Fruit fly (Drosophila melanogaster) whole organism, embryonic: Measurements from ENCODE around the gene CG7458.

ENCODE experiments used
- Bgb ChIP-seq: fragments of 200-800 bp; sonication (Bioruptor generic); IDR thresholded peaks from 2 replicates; pipeline ENCODE4 v1.3.6; 2022; ENCODE audit warnings: missing biosample characterization, missing genetic modification characterization; ENCODE audit not compliant: partially characterized antibody
- CG10321 ChIP-seq: fragments of 200-800 bp; sonication (Bioruptor generic); IDR thresholded peaks from 2 replicates; pipeline ENCODE4 v1.3.6; 2022; ENCODE audit warnings: missing biosample characterization, missing genetic modification characterization
- CG10654 ChIP-seq: fragments of 200-800 bp; sonication (Bioruptor generic); optimal IDR thresholded peaks from 2 replicates; lab custom pipeline; 2016; ENCODE audit warnings: missing biosample characterization, missing genetic modification characterization
- CG10959 ChIP-seq: fragments of 200-800 bp; sonication (Bioruptor generic); IDR thresholded peaks from 2 replicates; pipeline ENCODE4 v1.3.6; 2022; ENCODE audit warnings: missing biosample characterization, missing genetic modification characterization
- CG14441 ChIP-seq: fragments of 200-800 bp; sonication (Bioruptor generic); IDR thresholded peaks from 2 replicates; pipeline ENCODE4 v1.3.6; 2022; ENCODE audit warnings: missing biosample characterization, missing genetic modification characterization
- CG15479 ChIP-seq: fragments of 200-800 bp; sonication (Bioruptor generic); optimal IDR thresholded peaks from 3 replicates; lab custom pipeline; 2019; ENCODE audit warnings: missing biosample characterization, mild to moderate bottlenecking, missing genetic modification characterization, moderate library complexity
- CG17361 ChIP-seq: fragments of 200-800 bp; sonication (Bioruptor generic); IDR thresholded peaks from 3 replicates; pipeline ENCODE4 v1.3.6; 2022; ENCODE audit warnings: missing biosample characterization, missing genetic modification characterization
- CG18011 ChIP-seq: fragments of 200-800 bp; sonication (Bioruptor generic); optimal IDR thresholded peaks from 2 replicates; lab custom pipeline; 2017; ENCODE audit warnings: missing biosample characterization, missing genetic modification characterization, mild to moderate bottlenecking, moderate library complexity, missing genotype
- CG32532 ChIP-seq: fragments of 200-800 bp; sonication (Bioruptor generic); IDR thresholded peaks from 2 replicates; pipeline ENCODE4 v1.3.6; 2022; ENCODE audit warnings: missing biosample characterization, missing genetic modification characterization
- CG34224 ChIP-seq: fragments of 200-800 bp; sonication (Bioruptor generic); IDR thresholded peaks from 3 replicates; pipeline ENCODE4 v1.3.6; 2022; ENCODE audit warnings: missing biosample characterization, missing genetic modification characterization; ENCODE audit not compliant: partially characterized antibody
- CG3838 ChIP-seq: fragments of 200-800 bp; sonication (Bioruptor generic); optimal IDR thresholded peaks from 3 replicates; lab custom pipeline; 2016; ENCODE audit warnings: missing biosample characterization, missing genetic modification characterization
- CG3995 ChIP-seq: fragments of 200-800 bp; sonication (Bioruptor generic); optimal IDR thresholded peaks from 3 replicates; lab custom pipeline; 2016; ENCODE audit warnings: missing biosample characterization, missing genetic modification characterization
- CG42726 ChIP-seq: fragments of 200-800 bp; sonication (Bioruptor generic); IDR thresholded peaks from 2 replicates; pipeline ENCODE4 v1.3.6; 2022; ENCODE audit warnings: missing biosample characterization, missing genetic modification characterization; ENCODE audit not compliant: partially characterized antibody
- CG4617 ChIP-seq: fragments of 200-800 bp; sonication (Bioruptor generic); optimal IDR thresholded peaks from 3 replicates; lab custom pipeline; 2016; ENCODE audit warnings: missing biosample characterization, missing genetic modification characterization, borderline replicate concordance
- CG4707 ChIP-seq: fragments of 200-800 bp; sonication (Bioruptor generic); optimal IDR thresholded peaks from 2 replicates; lab custom pipeline; 2018; ENCODE audit warnings: missing biosample characterization, mild to moderate bottlenecking, missing genetic modification characterization, moderate library complexity
- CG6272 ChIP-seq: fragments of 200-800 bp; sonication (Bioruptor generic); IDR thresholded peaks from 2 replicates; pipeline ENCODE4 v1.3.6; 2022; ENCODE audit warnings: missing biosample characterization, missing genetic modification characterization
- CG7839 ChIP-seq: fragments of 200-800 bp; sonication (Bioruptor generic); optimal IDR thresholded peaks from 3 replicates; lab custom pipeline; 2018; ENCODE audit warnings: missing biosample characterization, mild to moderate bottlenecking, missing genetic modification characterization, moderate library complexity
- CG8359 ChIP-seq: fragments of 200-800 bp; sonication (Bioruptor generic); optimal IDR thresholded peaks from 2 replicates; lab custom pipeline; 2017; ENCODE audit warnings: missing biosample characterization, mild to moderate bottlenecking, missing genetic modification characterization, borderline replicate concordance
- CG8388 ChIP-seq: fragments of 200-800 bp; sonication (Bioruptor generic); optimal IDR thresholded peaks from 2 replicates; lab custom pipeline; 2019; ENCODE audit warnings: missing biosample characterization, mild to moderate bottlenecking, missing genetic modification characterization, moderate library complexity
- CG9727 ChIP-seq: fragments of 200-800 bp; sonication (Bioruptor generic); optimal IDR thresholded peaks from 3 replicates; lab custom pipeline; 2017; ENCODE audit warnings: missing biosample characterization, mild to moderate bottlenecking, missing genetic modification characterization
- Camta ChIP-seq: fragments of 200-800 bp; sonication (Bioruptor generic); optimal IDR thresholded peaks from 2 replicates; lab custom pipeline; 2016; ENCODE audit warnings: missing biosample characterization, missing genetic modification characterization
- HHEX ChIP-seq: fragments of 200-800 bp; sonication (Bioruptor generic); optimal IDR thresholded peaks from 3 replicates; lab custom pipeline; 2017; ENCODE audit warnings: missing biosample characterization, mild to moderate bottlenecking, missing genetic modification characterization, missing genetic modification reagents
- Jarid2 ChIP-seq: fragments of 200-800 bp; sonication (Bioruptor generic); optimal IDR thresholded peaks from 3 replicates; lab custom pipeline; 2017; ENCODE audit warnings: mild to moderate bottlenecking, missing biosample characterization, missing genetic modification reagents, missing genetic modification characterization
- Myb ChIP-seq: fragments of 200-800 bp; sonication (Bioruptor generic); optimal IDR thresholded peaks from 2 replicates; lab custom pipeline; 2016; ENCODE audit warnings: missing biosample characterization, missing genetic modification characterization
- Sin3A ChIP-seq: fragments of >200 bp; optimal IDR thresholded peaks from 2 replicates; lab custom pipeline; 2018
- Ssrp ChIP-seq: fragments of 200-800 bp; sonication (Bioruptor generic); optimal IDR thresholded peaks from 2 replicates; lab custom pipeline; 2018; ENCODE audit warnings: missing biosample characterization, mild to moderate bottlenecking, missing genetic modification characterization, moderate library complexity
- Trl ChIP-seq, 3 experiments: fragments of >200 bp in 2 of 3; fragments of 200-800 bp in 1 of 3; sonication (Bioruptor generic) in 1 of 3; optimal IDR thresholded peaks; 2 replicates in 1 of 3; 3 replicates in 2 of 3; lab custom pipeline; 2016 to 2017; ENCODE audit warnings: missing biosample characterization in 1 of 3, missing genetic modification characterization in 1 of 3
- Xbp1 ChIP-seq: fragments of 200-800 bp; sonication (Bioruptor generic); optimal IDR thresholded peaks from 3 replicates; lab custom pipeline; 2016; ENCODE audit warnings: missing biosample characterization, mild to moderate bottlenecking, missing genetic modification characterization
- dpn ChIP-seq, 2 experiments: fragments of 200-800 bp; sonication (Bioruptor generic); optimal IDR thresholded peaks; 3 replicates each; lab custom pipeline; 2016; ENCODE audit warnings: missing biosample characterization in 2 of 2, missing genetic modification characterization in 2 of 2
- en ChIP-seq: fragments of 200-800 bp; sonication (Bioruptor generic); optimal IDR thresholded peaks from 2 replicates; lab custom pipeline; 2016; ENCODE audit warnings: missing biosample characterization, missing genetic modification characterization
- exex ChIP-seq: fragments of 200-800 bp; sonication (Bioruptor generic); optimal IDR thresholded peaks from 4 replicates; lab custom pipeline; 2018; ENCODE audit warnings: missing biosample characterization, mild to moderate bottlenecking, missing genetic modification characterization, moderate library complexity
- eyg ChIP-seq: fragments of 200-800 bp; sonication (Bioruptor generic); optimal IDR thresholded peaks from 3 replicates; lab custom pipeline; 2016; ENCODE audit warnings: missing biosample characterization, missing genetic modification characterization
- gce ChIP-seq: fragments of 200-800 bp; sonication (Bioruptor generic); IDR thresholded peaks from 3 replicates; pipeline ENCODE4 v1.3.6; 2022; ENCODE audit warnings: missing biosample characterization, missing genetic modification characterization
- grau ChIP-seq: fragments of 200-800 bp; optimal IDR thresholded peaks from 3 replicates; lab custom pipeline; 2019; ENCODE audit warnings: missing biosample characterization, mild to moderate bottlenecking, missing genetic modification characterization, moderate library complexity
- gt ChIP-seq: fragments of 200-800 bp; sonication (Bioruptor generic); IDR thresholded peaks from 2 replicates; pipeline ENCODE4 v1.3.6; 2022; ENCODE audit warnings: missing biosample characterization, missing genetic modification characterization
- insv ChIP-seq, 2 experiments: fragments of 200-800 bp; sonication (Bioruptor generic); optimal IDR thresholded peaks; 3 replicates each; lab custom pipeline; 2016 to 2018; ENCODE audit warnings: missing biosample characterization in 2 of 2, missing genetic modification characterization in 2 of 2
- nerfin-2 ChIP-seq: fragments of 200-800 bp; sonication (Bioruptor generic); IDR thresholded peaks from 2 replicates; pipeline ENCODE4 v1.3.6; 2022; ENCODE audit warnings: missing biosample characterization, missing genetic modification characterization; ENCODE audit not compliant: partially characterized antibody
- org-1 ChIP-seq: fragments of 200-800 bp; sonication (Bioruptor generic); optimal IDR thresholded peaks from 2 replicates; lab custom pipeline; 2017; ENCODE audit warnings: missing biosample characterization, missing genetic modification characterization
- p53 ChIP-seq: fragments of 200-800 bp; sonication (Bioruptor generic); optimal IDR thresholded peaks from 2 replicates; lab custom pipeline; 2016; ENCODE audit warnings: missing biosample characterization, missing genetic modification characterization
- pfk ChIP-seq: fragments of 200-800 bp; sonication (Bioruptor generic); optimal IDR thresholded peaks from 2 replicates; lab custom pipeline; 2018; ENCODE audit warnings: missing biosample characterization, mild to moderate bottlenecking, missing genetic modification characterization, moderate library complexity
- sc ChIP-seq, 3 experiments: fragments of >200 bp in 2 of 3; fragments of 200-800 bp in 1 of 3; sonication (Bioruptor generic) in 1 of 3; optimal IDR thresholded peaks; 2 replicates in 2 of 3; 3 replicates in 1 of 3; lab custom pipeline; 2017; ENCODE audit warnings: mild to moderate bottlenecking in 1 of 3, missing biosample characterization in 1 of 3, missing genetic modification characterization in 1 of 3, missing genetic modification reagents in 1 of 3
- sens ChIP-seq: fragments of 200-800 bp; sonication (Bioruptor generic); peaks from one replicate; lab custom pipeline; 2016; ENCODE audit warnings: missing biosample characterization, missing genetic modification characterization
- sens-2 ChIP-seq: fragments of 200-800 bp; sonication (Bioruptor generic); IDR thresholded peaks from 2 replicates; pipeline ENCODE4 v1.3.6; 2022; ENCODE audit warnings: missing biosample characterization, missing genetic modification characterization
- sisA ChIP-seq: fragments of 200-800 bp; sonication (Bioruptor generic); IDR thresholded peaks from 2 replicates; pipeline ENCODE4 v1.3.6; 2022; ENCODE audit warnings: missing biosample characterization, missing genetic modification characterization
- sug ChIP-seq: fragments of 200-800 bp; optimal IDR thresholded peaks from 2 replicates; lab custom pipeline; 2019; ENCODE audit warnings: missing biosample characterization, mild to moderate bottlenecking, missing genetic modification characterization, moderate library complexity
- tin ChIP-seq: fragments of 200-800 bp; sonication (Bioruptor generic); optimal IDR thresholded peaks from 3 replicates; lab custom pipeline; 2016; ENCODE audit warnings: missing biosample characterization, missing genetic modification characterization
- trem ChIP-seq: fragments of 200-800 bp; optimal IDR thresholded peaks from 3 replicates; lab custom pipeline; 2019; ENCODE audit warnings: missing biosample characterization, mild to moderate bottlenecking, missing genetic modification characterization, moderate library complexity
- unpg ChIP-seq: fragments of 200-800 bp; sonication (Bioruptor generic); optimal IDR thresholded peaks from 3 replicates; lab custom pipeline; 2018; ENCODE audit warnings: missing biosample characterization, mild to moderate bottlenecking, missing genetic modification characterization, moderate library complexity
- z ChIP-seq: fragments of 200-800 bp; sonication (Bioruptor generic); IDR thresholded peaks from 3 replicates; pipeline ENCODE4 v1.3.6; 2022; ENCODE audit warnings: missing biosample characterization, missing genetic modification characterization

CG7458 gene

dm6 chr3L:21961892-21962518 is 7.1 kb downstream of the CG7458 start, which contains the start of gene Chs2 (continued):
- TF ChIP-seq nerfin-2 (GFP tag; lab: Robert Waterston, UW): no peak
- no peak for TF ChIP-seq CG10959
- no peak for TF ChIP-seq Myb (GFP tag; lab: Kevin White, UChicago)
- no peak for TF ChIP-seq gt (GFP tag; lab: Robert Waterston, UW)
- no peak for TF ChIP-seq CG18011 (GFP tag; lab: Kevin White, UChicago)
- TF ChIP-seq CG9727: peak; percentile 67
- TF ChIP-seq sens-2 (GFP tag; lab: Robert Waterston, UW): peak; percentile 85
- TF ChIP-seq tin (GFP tag; lab: Kevin White, UChicago): no peak
- TF ChIP-seq p53 (GFP tag; lab: Kevin White, UChicago): no peak
- TF ChIP-seq Xbp1: no peak
- no peak for TF ChIP-seq eyg (GFP tag; lab: Kevin White, UChicago)
- no peak for TF ChIP-seq gce (GFP tag; lab: Robert Waterston, UW)
- no peak for TF ChIP-seq en (GFP tag; lab: Kevin White, UChicago)
- no peak for TF ChIP-seq CG32532 (GFP tag; lab: Robert Waterston, UW)
- TF ChIP-seq Sin3A: no peak
- TF ChIP-seq z (GFP tag; lab: Robert Waterston, UW): 0 out of 3 replicates have a peak, but pooled peaks have one; percentile 20
- TF ChIP-seq sc (optimal IDR thresholded peaks at IDR 0.05; lab: Kevin White, UChicago): no peak
- peak; percentile 37 for TF ChIP-seq sc (GFP tag; optimal IDR thresholded peaks at IDR 0.05; lab: Kevin White, UChicago)
- peak; percentile 25 for TF ChIP-seq CG3838 (GFP tag; lab: Kevin White, UChicago)
- TF ChIP-seq HHEX (GFP tag; lab: Kevin White, UChicago): no peak
- no peak for TF ChIP-seq CG10654 (GFP tag; lab: Kevin White, UChicago)
- TF ChIP-seq sug (tag; lab: Kevin White, UChicago): peak; percentile 25
- no peak for TF ChIP-seq CG6272 (GFP tag; lab: Robert Waterston, UW)
- no peak for TF ChIP-seq CG8388
- peak; percentile 16 for TF ChIP-seq pfk (GFP tag; lab: Kevin White, UChicago)
- TF ChIP-seq org-1 (GFP tag; lab: Kevin White, UChicago): peak; percentile 43
- TF ChIP-seq CG4707: peak; percentile 57
- no peak for TF ChIP-seq insv (GFP tag; optimal IDR thresholded peaks at IDR 0.05; lab: Kevin White, UChicago)
- peak; percentile 35 for TF ChIP-seq exex (tag; lab: Kevin White, UChicago)
- TF ChIP-seq CG17361 (GFP tag; lab: Robert Waterston, UW): no peak
- no peak for TF ChIP-seq dpn (GFP tag; optimal IDR thresholded peaks at IDR 0.05; lab: Kevin White, UChicago)
- TF ChIP-seq unpg (GFP tag; lab: Kevin White, UChicago): peak; percentile 37
- peak; percentile 45 for TF ChIP-seq trem
- TF ChIP-seq CG10321 (GFP tag; lab: Robert Waterston, UW): no peak
- no peak for TF ChIP-seq sisA
- no peak for TF ChIP-seq CG42726 (GFP tag; lab: Robert Waterston, UW)
- peak; percentile 33 for TF ChIP-seq CG15479
- no peak for TF ChIP-seq Trl (optimal IDR thresholded peaks at IDR 0.05; lab: Kevin White, UChicago)
- TF ChIP-seq Trl (GFP tag; optimal IDR thresholded peaks at IDR 0.05; lab: Kevin White, UChicago): no peak
- peak; percentile 22 for TF ChIP-seq CG7839
- no peak for TF ChIP-seq CG3995
- no peak for TF ChIP-seq CG34224 (GFP tag; lab: Robert Waterston, UW)
- no peak for TF ChIP-seq Bgb
- TF ChIP-seq grau (tag; lab: Kevin White, UChicago): no peak
- TF ChIP-seq Ssrp (tag; lab: Kevin White, UChicago): no peak
- no peak for TF ChIP-seq CG14441 (GFP tag; lab: Robert Waterston, UW)
- TF ChIP-seq Jarid2 (GFP tag; lab: Kevin White, UChicago): no peak
- TF ChIP-seq Camta (GFP tag; lab: Kevin White, UChicago): no peak
- TF ChIP-seq sens (GFP tag; lab: Kevin White, UChicago): peak; percentile 81
- no peak for TF ChIP-seq CG4617 (GFP tag; lab: Kevin White, UChicago)
- peak; percentile 47 for TF ChIP-seq CG8359 (GFP tag; lab: Kevin White, UChicago)
